Worm (Caenorhabditis elegans): Measurements from ENCODE around the gene B0432.1.

- TF ChIP-seq ztf-23 (GFP tag; IDR thresholded peaks at IDR 0.05), result no peak
- TF ChIP-seq flt-1 (GFP tag; IDR thresholded peaks at IDR 0.05), result no peak
- no peak for TF ChIP-seq ref-1 (GFP tag; conservative IDR thresholded peaks at IDR 0.05)
- TF ChIP-seq tab-1 (GFP tag; IDR thresholded peaks at IDR 0.05), result no peak
- TF ChIP-seq T22C8.4 (GFP tag; IDR thresholded peaks at IDR 0.05), result no peak
- TF ChIP-seq klf-2 (GFP tag; conservative IDR thresholded peaks at IDR 0.05), result no peak
- no peak for TF ChIP-seq med-1 (GFP tag; optimal IDR thresholded peaks at IDR 0.05; ENCODE audit: insufficient read depth)
- no peak for TF ChIP-seq cog-1 (tag; optimal IDR thresholded peaks at IDR 0.05)
- no peak for TF ChIP-seq ztf-29 (GFP tag; IDR thresholded peaks at IDR 0.05)
These were observed 26.0 kb downstream of the B0432.1 start, which contains the start of gene K01A2.10 for ce11 chrII:323048-323776.

All from whole organism, midembryonic.